Worm (Caenorhabditis elegans): ENCODE data around the gene pgph-3.
A peak's percentile ranks its signal among the peaks of the same experiment; 100 is the strongest.

The pgph-3 gene

ce11 chrV:5799373-5799772 lies 35.7 kb upstream of the pgph-3 start, which contains the start of gene cyn-17:
Gene cyn-17 (plus strand): TSS chrV:5799673.
- TF ChIP-seq tlp-1 (tag; optimal IDR thresholded peaks at IDR 0.05) (no peak), efl-1 (optimal IDR thresholded peaks at IDR 0.05) (no peak), efl-1 (GFP tag; optimal IDR thresholded peaks at IDR 0.05 in 1 of 2) (peak in 1 of 2 experiments; percentile 89)

ce11 chrV:5798132-5798531 lies 34.5 kb upstream of the pgph-3 start, which contains the start of gene nstp-3:
Gene nstp-3 (minus strand): TSS chrV:5798232.
- no peak for TF ChIP-seq nhr-19 (GFP tag; conservative IDR thresholded peaks at IDR 0.05)
- no peak for TF ChIP-seq hlh-17 (GFP tag; optimal IDR thresholded peaks at IDR 0.05; ENCODE audit: borderline replicate concordance)
- no peak for TF ChIP-seq nhr-28 (tag; optimal IDR thresholded peaks at IDR 0.05)
- TF ChIP-seq sup-37 (GFP tag; optimal IDR thresholded peaks at IDR 0.05): no peak

ce11 chrV:5792031-5792430 lies 28.4 kb upstream of the pgph-3 start, which contains the start of gene ZC250.2:
Gene ZC250.2 (plus strand): TSS chrV:5792331.
- no peak for TF ChIP-seq pqm-1 (tag; optimal IDR thresholded peaks at IDR 0.05)
- TF ChIP-seq nhr-85 (tag): peak; percentile 48
- no peak for TF ChIP-seq isw-1 (GFP tag; IDR thresholded peaks at IDR 0.05)

ce11 chrV:5790497-5791280 lies 27.0 kb upstream of the pgph-3 start, which contains the start of the genes nhr-142 and F44E7.9:
Gene nhr-142 (minus strand): TSS chrV:5790553.
Gene F44E7.9 (plus strand): TSS chrV:5791230.
- 0 out of 2 replicates have a peak, but pooled peaks have one; percentile 15 for TF ChIP-seq ceh-88 (GFP tag; IDR thresholded peaks at IDR 0.05)
- TF ChIP-seq snpc-4 (tag; optimal IDR thresholded peaks at IDR 0.05): peak; percentile 63
- peak; percentile 64 for TF ChIP-seq jun-1 (tag; optimal IDR thresholded peaks at IDR 0.05)
- TF ChIP-seq nhr-19 (GFP tag; conservative IDR thresholded peaks at IDR 0.05): peak; percentile 87
- TF ChIP-seq pax-3 (tag; optimal IDR thresholded peaks at IDR 0.05): peak; percentile 74
- TF ChIP-seq nhr-76 (tag; optimal IDR thresholded peaks at IDR 0.05): no peak
- peak; percentile 80 for TF ChIP-seq egl-13 (tag; optimal IDR thresholded peaks at IDR 0.05)
- no peak for TF ChIP-seq egl-27 (tag; optimal IDR thresholded peaks at IDR 0.05)
- TF ChIP-seq lin-35 (GFP tag; optimal IDR thresholded peaks at IDR 0.05): peak; percentile 81 to 86
- TF ChIP-seq ces-1 (GFP tag; optimal IDR thresholded peaks at IDR 0.05): no peak
- TF ChIP-seq elt-2 (tag; optimal IDR thresholded peaks at IDR 0.05): peak; percentile 42
- peak; percentile 60 for TF ChIP-seq lin-39 (tag; optimal IDR thresholded peaks at IDR 0.05)
- TF ChIP-seq xbp-1 (tag; optimal IDR thresholded peaks at IDR 0.05): peak; percentile 87
- TF ChIP-seq mab-9 (GFP tag; IDR thresholded peaks at IDR 0.05): peak; percentile 55; the same call in 1 of the 2 replicates
- TF ChIP-seq skn-1 (tag; optimal IDR thresholded peaks at IDR 0.05): peak; percentile 68
- peak; percentile 92 for TF ChIP-seq nhr-47 (tag; optimal IDR thresholded peaks at IDR 0.05)
- no peak for TF ChIP-seq unc-62 (GFP tag; optimal IDR thresholded peaks at IDR 0.05)
- peak; percentile 83 for TF ChIP-seq irx-1 (tag; optimal IDR thresholded peaks at IDR 0.05)
- no peak for TF ChIP-seq hlh-17 (GFP tag; optimal IDR thresholded peaks at IDR 0.05; ENCODE audit: borderline replicate concordance)
- peak; percentile 90 for TF ChIP-seq nhr-20 (tag; optimal IDR thresholded peaks at IDR 0.05)
- TF ChIP-seq dpl-1 (GFP tag; optimal IDR thresholded peaks at IDR 0.05): peak; percentile 72 to 84 (median 82)
- TF ChIP-seq pqm-1 (tag; optimal IDR thresholded peaks at IDR 0.05): no peak
- peak; percentile 32 for TF ChIP-seq fkh-4 (tag; optimal IDR thresholded peaks at IDR 0.05; ENCODE audit: borderline replicate concordance)
- no peak for TF ChIP-seq alr-1 (tag; optimal IDR thresholded peaks at IDR 0.05; ENCODE audit: borderline replicate concordance)
- peak; percentile 50 for TF ChIP-seq unc-130 (tag; optimal IDR thresholded peaks at IDR 0.05)
- no peak for TF ChIP-seq tlp-1 (tag; optimal IDR thresholded peaks at IDR 0.05)
- TF ChIP-seq sox-4 (tag; optimal IDR thresholded peaks at IDR 0.05): peak; percentile 52
- TF ChIP-seq ceh-8 (GFP tag; optimal IDR thresholded peaks at IDR 0.05): peak; percentile 66
- TF ChIP-seq sup-37 (GFP tag; optimal IDR thresholded peaks at IDR 0.05): peak; percentile 40
- TF ChIP-seq aha-1 (tag; optimal IDR thresholded peaks at IDR 0.05): peak; percentile 49
- TF ChIP-seq swsn-7 (tag; optimal IDR thresholded peaks at IDR 0.05): peak; percentile 84
- peak in 1 of 2 experiments; percentile 75 for TF ChIP-seq ztf-11 (tag; optimal IDR thresholded peaks at IDR 0.05)
- peak; percentile 96 for TF ChIP-seq rnt-1 (tag; optimal IDR thresholded peaks at IDR 0.05)
- no peak for TF ChIP-seq zag-1 (tag; optimal IDR thresholded peaks at IDR 0.05)
- TF ChIP-seq C34B4.2 (tag; optimal IDR thresholded peaks at IDR 0.05): no peak
- TF ChIP-seq vab-15 (tag; optimal IDR thresholded peaks at IDR 0.05): peak; percentile 24
- TF ChIP-seq mdl-1 (tag; optimal IDR thresholded peaks at IDR 0.05): peak in 1 of 2 experiments; percentile 55
- TF ChIP-seq nhr-71 (tag; optimal IDR thresholded peaks at IDR 0.05): peak; percentile 92
- TF ChIP-seq mep-1 (tag; optimal IDR thresholded peaks at IDR 0.05): peak; percentile 91

Data from whole organism, L1 larva.